Worm (Caenorhabditis elegans) whole organism, L4 larva: ENCODE measurements around the gene Y46G5A.20.

Experiments used
- Y105C5A.15 ChIP-seq: fragments of 200-800 bp; sonication (Bioruptor generic); IDR thresholded peaks from 2 replicates; pipeline ENCODE4 v1.3.6; 2022; ENCODE audit warnings: missing genetic modification characterization, missing compliant biosample characterization
- lin-13 ChIP-seq: fragments of 150-350 bp; optimal IDR thresholded peaks from 2 replicates; lab custom pipeline; 2014; ENCODE audit warnings: missing biosample characterization, missing genetic modification reagents, missing genetic modification characterization

ce11 chrII:12826752-12827151 is 15.9 kb downstream of the Y46G5A.20 start, which contains the start of gene Y46G5A.38:
- no peak for TF ChIP-seq Y105C5A.15
- no peak for TF ChIP-seq lin-13 (GFP tag; lab: Kevin White, UChicago)
